Worm (Caenorhabditis elegans): ENCODE data around the gene snai-1.

DNA sequence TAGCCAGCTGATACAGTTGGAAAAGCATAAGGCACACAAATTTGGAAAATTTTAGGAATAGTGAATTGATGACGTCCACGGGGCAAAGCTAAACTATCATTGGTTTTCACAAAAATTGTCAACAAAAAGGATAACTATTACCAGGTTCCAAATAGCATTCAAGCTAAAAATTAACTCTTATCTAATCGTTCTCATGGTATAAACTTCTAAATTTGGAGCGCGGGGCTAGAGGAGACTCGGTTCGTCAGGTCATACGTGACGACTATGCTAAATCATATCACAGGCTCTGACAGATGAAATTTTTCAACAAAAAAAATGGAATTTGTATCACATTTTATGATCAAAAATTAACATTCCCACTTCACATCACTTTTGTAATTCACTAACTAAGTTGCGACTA is 14.3 kb downstream of the snai-1 start:
- TF ChIP-seq elt-1 (tag; optimal IDR thresholded peaks at IDR 0.05) (no peak), ztf-4 (tag; optimal IDR thresholded peaks at IDR 0.05) (no peak), tbx-2 (tag; optimal IDR thresholded peaks at IDR 0.05) (no peak), aly-2 (tag; optimal IDR thresholded peaks at IDR 0.05) (no peak), lin-15B (tag; optimal IDR thresholded peaks at IDR 0.05) (no peak), pqm-1 (tag; optimal IDR thresholded peaks at IDR 0.05) (no peak), fos-1 (tag; optimal IDR thresholded peaks at IDR 0.05) (no peak)

Measured in whole organism, L3 larva.